Fruit fly (Drosophila melanogaster): ENCODE data around the gene CG45049.

DNA sequence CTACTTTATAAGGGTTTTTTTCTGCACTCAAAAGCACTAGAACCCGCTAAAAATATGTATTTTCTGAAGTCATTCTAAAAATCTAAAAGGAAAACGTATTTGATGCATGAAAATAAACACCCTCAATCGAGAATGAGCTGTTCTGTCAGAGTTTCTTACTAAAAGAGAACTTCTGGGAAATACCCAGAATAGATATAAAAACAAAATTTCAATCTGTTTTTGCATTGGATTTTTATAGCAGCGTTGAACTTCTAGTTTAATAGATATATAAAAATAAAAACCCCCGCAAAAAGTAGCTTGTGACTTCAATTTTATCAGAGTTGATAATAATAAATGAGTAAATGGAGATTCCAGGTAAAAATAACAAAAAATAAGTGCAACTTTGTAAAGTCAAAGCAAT is 8.4 kb upstream of the CG45049 start:
- TF ChIP-seq Crg-1 (GFP tag; optimal IDR thresholded peaks at IDR 0.05): no peak
- TF ChIP-seq CG7045 (GFP tag; optimal IDR thresholded peaks at IDR 0.05): no peak
- no peak for TF ChIP-seq CG11617 (GFP tag; optimal IDR thresholded peaks at IDR 0.05)
- TF ChIP-seq CG14711 (tag; optimal IDR thresholded peaks at IDR 0.05): no peak
- TF ChIP-seq CG12768 (GFP tag; optimal IDR thresholded peaks at IDR 0.05): no peak
- peak; percentile 79 for TF ChIP-seq kay (GFP tag; ENCODE audit: borderline replicate concordance)
- TF ChIP-seq tj (GFP tag; optimal IDR thresholded peaks at IDR 0.05): no peak
- TF ChIP-seq Clk (GFP tag; optimal IDR thresholded peaks at IDR 0.05): no peak
- TF ChIP-seq CG7101 (tag; optimal IDR thresholded peaks at IDR 0.05): no peak
- no peak for TF ChIP-seq Mnt (GFP tag; optimal IDR thresholded peaks at IDR 0.05)
- TF ChIP-seq Hr96 (GFP tag; optimal IDR thresholded peaks at IDR 0.05): no peak
- no peak for TF ChIP-seq pad (GFP tag; optimal IDR thresholded peaks at IDR 0.05)
- TF ChIP-seq CG33017 (tag; optimal IDR thresholded peaks at IDR 0.05): no peak
- TF ChIP-seq toe (GFP tag; optimal IDR thresholded peaks at IDR 0.05): no peak
